Fruit fly (Drosophila melanogaster) whole organism, embryonic: ENCODE data around the gene CG2493.

Experiments
- ATbp ChIP-seq: fragments of 200-800 bp; sonication (Bioruptor generic); optimal IDR thresholded peaks from 2 replicates; lab custom pipeline; 2017; ENCODE audit warnings: missing biosample characterization, mild to moderate bottlenecking, missing genetic modification characterization, missing genetic modification reagents
- Abd-B ChIP-seq: fragments of 200-800 bp; sonication (Bioruptor generic); optimal IDR thresholded peaks from 2 replicates; lab custom pipeline; 2018; ENCODE audit warnings: missing biosample characterization, mild to moderate bottlenecking, missing genetic modification characterization, moderate library complexity
- Awh ChIP-seq: fragments of 200-800 bp; sonication (Bioruptor generic); IDR thresholded peaks from 2 replicates; pipeline ENCODE4, ENCODE4 v1.3.6; 2022; ENCODE audit warnings: missing biosample characterization, missing genetic modification characterization
- C15 ChIP-seq: fragments of 200-800 bp; sonication (Bioruptor generic); IDR thresholded peaks from 3 replicates; pipeline ENCODE4 v1.3.6; 2022; ENCODE audit warnings: missing biosample characterization, missing genetic modification characterization
- CG10366 ChIP-seq: fragments of 200-800 bp; sonication (Bioruptor generic); IDR thresholded peaks from 2 replicates; pipeline ENCODE4 v1.3.6; 2022; ENCODE audit warnings: missing biosample characterization, missing genetic modification characterization
- CG11696 ChIP-seq: fragments of 200-800 bp; sonication (Bioruptor generic); IDR thresholded peaks from 2 replicates; pipeline ENCODE4 v1.3.6; 2022; ENCODE audit warnings: missing biosample characterization, missing genetic modification characterization
- CG12104 ChIP-seq: fragments of 200-800 bp; sonication (Bioruptor generic); optimal IDR thresholded peaks from 3 replicates; lab custom pipeline; 2016; ENCODE audit warnings: missing biosample characterization, missing genetic modification characterization
- CG14710 ChIP-seq: fragments of 200-800 bp; sonication (Bioruptor generic); optimal IDR thresholded peaks from 3 replicates; lab custom pipeline; 2019; ENCODE audit warnings: missing biosample characterization, mild to moderate bottlenecking, missing genetic modification characterization, moderate library complexity
- CG14860 ChIP-seq: fragments of 200-800 bp; sonication (Bioruptor generic); IDR thresholded peaks from 3 replicates; pipeline ENCODE4 v1.3.6; 2022; ENCODE audit warnings: missing biosample characterization, missing genetic modification characterization; ENCODE audit not compliant: partially characterized antibody
- CG15514 ChIP-seq: fragments of 200-800 bp; sonication (Bioruptor generic); optimal IDR thresholded peaks from 3 replicates; lab custom pipeline; 2017; ENCODE audit warnings: missing biosample characterization, missing genetic modification characterization, mild to moderate bottlenecking, moderate library complexity, missing genetic modification reagents
- CG17361 ChIP-seq: fragments of 200-800 bp; sonication (Bioruptor generic); IDR thresholded peaks from 3 replicates; pipeline ENCODE4 v1.3.6; 2022; ENCODE audit warnings: missing biosample characterization, missing genetic modification characterization
- CG32772 ChIP-seq: fragments of 200-800 bp; sonication (Bioruptor generic); IDR thresholded peaks from 2 replicates; pipeline ENCODE4 v1.3.6; 2022; ENCODE audit warnings: missing biosample characterization, missing genetic modification characterization
- CG6765 ChIP-seq: fragments of 200-800 bp; sonication (Bioruptor generic); optimal IDR thresholded peaks from 3 replicates; lab custom pipeline; 2017; ENCODE audit warnings: missing biosample characterization, mild to moderate bottlenecking, missing genetic modification characterization
- CG7372 ChIP-seq: fragments of 200-800 bp; sonication (Bioruptor generic); IDR thresholded peaks from 2 replicates; pipeline ENCODE4 v1.3.6; 2022; ENCODE audit warnings: missing biosample characterization, missing genetic modification characterization
- CG7556 ChIP-seq: fragments of 200-800 bp; sonication (Bioruptor generic); optimal IDR thresholded peaks from 2 replicates; lab custom pipeline; 2017; ENCODE audit warnings: missing biosample characterization, mild to moderate bottlenecking, missing genetic modification characterization
- CG7786 ChIP-seq: fragments of 200-800 bp; sonication (Bioruptor generic); optimal IDR thresholded peaks from 2 replicates; lab custom pipeline; 2016; ENCODE audit warnings: missing biosample characterization, missing genetic modification characterization
- CG8089 ChIP-seq: fragments of 200-800 bp; sonication (Bioruptor generic); optimal IDR thresholded peaks from 3 replicates; lab custom pipeline; 2016; ENCODE audit warnings: missing biosample characterization, missing genetic modification characterization
- CG8281 ChIP-seq: fragments of 200-800 bp; sonication (Bioruptor generic); optimal IDR thresholded peaks from 2 replicates; lab custom pipeline; 2018; ENCODE audit warnings: missing biosample characterization, mild to moderate bottlenecking, missing genetic modification characterization, moderate library complexity
- Doc2 ChIP-seq: fragments of 200-800 bp; sonication (Bioruptor generic); IDR thresholded peaks from 2 replicates; pipeline ENCODE4 v1.3.6; 2022; ENCODE audit warnings: missing biosample characterization, missing genetic modification characterization
- HLH4C ChIP-seq: fragments of 200-800 bp; sonication (Bioruptor generic); IDR thresholded peaks from 3 replicates; pipeline ENCODE4 v1.3.6; 2022; ENCODE audit warnings: missing biosample characterization, missing genetic modification characterization; ENCODE audit not compliant: partially characterized antibody
- Hey ChIP-seq: fragments of 200-800 bp; sonication (Bioruptor generic); optimal IDR thresholded peaks from 3 replicates; lab custom pipeline; 2018; ENCODE audit warnings: missing biosample characterization, mild to moderate bottlenecking, missing genetic modification characterization
- Hr3 ChIP-seq: fragments of 200-800 bp; sonication (Bioruptor generic); optimal IDR thresholded peaks from 3 replicates; lab custom pipeline; 2016; ENCODE audit warnings: missing biosample characterization, missing genetic modification characterization
- Kr ChIP-seq: fragments of 200-800 bp; sonication (Bioruptor generic); optimal IDR thresholded peaks from 2 replicates; lab custom pipeline; 2017; ENCODE audit warnings: missing biosample characterization, mild to moderate bottlenecking, missing genetic modification characterization
- Lpt ChIP-seq: fragments of >200 bp; optimal IDR thresholded peaks from 2 replicates; lab custom pipeline; 2018; ENCODE audit warnings: missing biosample characterization, missing genetic modification characterization
- Neu2 ChIP-seq: fragments of 200-800 bp; sonication (Bioruptor generic); optimal IDR thresholded peaks from 3 replicates; lab custom pipeline; 2016; ENCODE audit warnings: missing biosample characterization, missing genetic modification characterization, borderline replicate concordance
- Opbp ChIP-seq: fragments of 200-800 bp; sonication (Bioruptor generic); IDR thresholded peaks from 3 replicates; pipeline ENCODE4 v1.3.6; 2022; ENCODE audit warnings: missing biosample characterization, missing genetic modification characterization; ENCODE audit not compliant: partially characterized antibody
- Rfx ChIP-seq: fragments of 200-800 bp; sonication (Bioruptor generic); IDR thresholded peaks from 2 replicates; pipeline ENCODE4 v1.3.6; 2022; ENCODE audit warnings: missing biosample characterization, missing genetic modification characterization
- Scr ChIP-seq: fragments of 200-800 bp; sonication (Bioruptor generic); IDR thresholded peaks from 2 replicates; pipeline ENCODE4 v1.3.6; 2022; ENCODE audit warnings: missing biosample characterization, missing genetic modification characterization; ENCODE audit not compliant: partially characterized antibody
- Sin3A ChIP-seq: fragments of >200 bp; optimal IDR thresholded peaks from 2 replicates; lab custom pipeline; 2018
- aop ChIP-seq: fragments of 200-800 bp; sonication (Bioruptor generic); IDR thresholded peaks from 2 replicates; pipeline ENCODE4 v1.3.6; 2022; ENCODE audit warnings: missing biosample characterization, missing genetic modification characterization
- chif ChIP-seq, 2 experiments: fragments of 200-800 bp; sonication (Bioruptor generic); optimal IDR thresholded peaks; 3 replicates each; lab custom pipeline; 2016; ENCODE audit warnings: missing biosample characterization in 2 of 2, missing genetic modification characterization in 2 of 2
- esg ChIP-seq: fragments of 200-800 bp; sonication (Bioruptor generic); conservative IDR thresholded peaks from 2 replicates; pipeline ENCODE4 v1.3.6; 2022; ENCODE audit warnings: missing biosample characterization, missing genetic modification characterization
- exex ChIP-seq: fragments of 200-800 bp; sonication (Bioruptor generic); optimal IDR thresholded peaks from 4 replicates; lab custom pipeline; 2018; ENCODE audit warnings: missing biosample characterization, mild to moderate bottlenecking, missing genetic modification characterization, moderate library complexity
- fd96Cb ChIP-seq: fragments of 200-800 bp; sonication (Bioruptor generic); optimal IDR thresholded peaks from 2 replicates; lab custom pipeline; 2018; ENCODE audit warnings: missing biosample characterization, mild to moderate bottlenecking, missing genetic modification characterization, moderate library complexity
- gem ChIP-seq: fragments of 200-800 bp; sonication (Bioruptor generic); optimal IDR thresholded peaks from 2 replicates; lab custom pipeline; 2019; ENCODE audit warnings: missing biosample characterization, mild to moderate bottlenecking, missing genetic modification characterization, moderate library complexity
- gro ChIP-seq: fragments of 200-800 bp; sonication (Bioruptor generic); optimal IDR thresholded peaks from 2 replicates; lab custom pipeline; 2016; ENCODE audit warnings: missing biosample characterization, missing genetic modification characterization
- hbn ChIP-seq: fragments of 200-800 bp; sonication (Bioruptor generic); IDR thresholded peaks from 2 replicates; pipeline ENCODE4 v1.3.6; 2022; ENCODE audit warnings: missing biosample characterization, missing genetic modification characterization; ENCODE audit not compliant: partially characterized antibody
- kay ChIP-seq: fragments of 200-800 bp; sonication (Bioruptor generic); optimal IDR thresholded peaks from 2 replicates; lab custom pipeline; 2016; ENCODE audit warnings: missing biosample characterization, missing genetic modification characterization
- lmd ChIP-seq: fragments of 200-800 bp; sonication (Bioruptor generic); IDR thresholded peaks from 2 replicates; pipeline ENCODE4 v1.3.6; 2022; ENCODE audit warnings: missing biosample characterization, missing genetic modification characterization
- maf-S ChIP-seq: fragments of 200-800 bp; sonication (Bioruptor generic); optimal IDR thresholded peaks from 2 replicates; lab custom pipeline; 2016; ENCODE audit warnings: missing biosample characterization, missing genetic modification characterization
- phol ChIP-seq: fragments of 200-800 bp; sonication (Bioruptor generic); optimal IDR thresholded peaks from 3 replicates; lab custom pipeline; 2018; ENCODE audit warnings: missing biosample characterization, mild to moderate bottlenecking, missing genetic modification characterization, moderate library complexity
- pnt ChIP-seq: fragments of 200-800 bp; sonication (Bioruptor generic); optimal IDR thresholded peaks from 3 replicates; lab custom pipeline; 2016; ENCODE audit warnings: missing biosample characterization, missing genetic modification characterization
- row ChIP-seq: fragments of 200-800 bp; sonication (Bioruptor generic); IDR thresholded peaks from 3 replicates; pipeline ENCODE4 v1.3.6; 2022; ENCODE audit warnings: missing biosample characterization, missing genetic modification characterization
- salm ChIP-seq: fragments of 200-800 bp; sonication (Bioruptor generic); optimal IDR thresholded peaks from 2 replicates; lab custom pipeline; 2018; ENCODE audit warnings: missing biosample characterization, mild to moderate bottlenecking, missing genetic modification characterization
- sens-2 ChIP-seq: fragments of 200-800 bp; sonication (Bioruptor generic); IDR thresholded peaks from 2 replicates; pipeline ENCODE4 v1.3.6; 2022; ENCODE audit warnings: missing biosample characterization, missing genetic modification characterization
- shn ChIP-seq: fragments of 200-800 bp; sonication (Bioruptor generic); optimal IDR thresholded peaks from 3 replicates; lab custom pipeline; 2016; ENCODE audit warnings: missing biosample characterization, missing genetic modification characterization
- sima ChIP-seq: fragments of 200-800 bp; sonication (Bioruptor generic); optimal IDR thresholded peaks from 2 replicates; lab custom pipeline; 2016; ENCODE audit warnings: missing biosample characterization, missing genetic modification characterization
- toy ChIP-seq: fragments of 200-800 bp; sonication (Bioruptor generic); IDR thresholded peaks from 2 replicates; pipeline ENCODE4 v1.3.6; 2022; ENCODE audit warnings: missing biosample characterization, missing genetic modification characterization
- trh ChIP-seq: fragments of 200-800 bp; sonication (Bioruptor generic); optimal IDR thresholded peaks from 2 replicates; lab custom pipeline; 2016; ENCODE audit warnings: missing biosample characterization, missing genetic modification characterization
- unpg ChIP-seq: fragments of 200-800 bp; sonication (Bioruptor generic); optimal IDR thresholded peaks from 3 replicates; lab custom pipeline; 2018; ENCODE audit warnings: missing biosample characterization, mild to moderate bottlenecking, missing genetic modification characterization, moderate library complexity
- usp ChIP-seq: fragments of >200 bp; optimal IDR thresholded peaks from 2 replicates; lab custom pipeline; 2017; ENCODE audit warnings: missing biosample characterization, missing genetic modification characterization

Gene CG2493

DNA sequence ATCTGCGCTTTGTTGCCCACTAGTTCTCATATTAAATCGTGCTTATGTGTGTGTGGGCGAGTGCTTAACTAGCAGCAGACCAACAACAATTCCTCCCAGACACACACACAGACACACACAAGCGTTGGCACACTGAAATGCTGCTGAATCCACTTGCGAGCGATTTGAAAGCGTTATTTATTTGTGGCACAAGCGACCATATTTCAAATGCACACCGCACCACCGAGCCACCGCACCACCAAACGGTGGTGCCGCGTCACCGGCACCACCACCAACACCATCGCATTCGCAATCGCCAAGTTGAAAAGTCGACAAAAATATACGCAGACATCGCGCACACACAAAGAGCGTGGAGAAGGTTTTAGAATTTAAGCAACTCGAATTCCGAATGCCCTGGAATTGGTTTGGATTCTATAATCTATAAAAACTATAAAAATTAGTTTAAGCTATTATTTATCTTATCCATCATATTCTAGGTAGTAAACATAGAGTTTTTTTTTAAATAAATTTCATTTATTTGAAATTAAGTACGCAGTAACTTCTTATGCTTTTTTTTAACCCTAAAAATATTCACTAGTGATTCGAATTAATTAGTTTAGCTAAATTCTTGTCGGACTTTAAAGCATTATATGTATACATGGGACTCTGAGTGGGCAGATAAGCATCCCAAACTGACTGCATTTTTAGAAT lies 15.4 kb upstream of the CG2493 start (continued):
- no peak for TF ChIP-seq CG15514 (GFP tag; lab: Kevin White, UChicago)
- TF ChIP-seq toy (GFP tag; lab: Robert Waterston, UW), result no peak
- no peak for TF ChIP-seq aop (GFP tag; lab: Robert Waterston, UW)
- TF ChIP-seq CG8281 (tag; lab: Kevin White, UChicago), result no peak
- TF ChIP-seq esg, result 0 out of 2 replicates have a peak, but pooled peaks have one; percentile 10
- TF ChIP-seq Neu2, result no peak
- TF ChIP-seq sens-2 (GFP tag; lab: Robert Waterston, UW), result no peak
- no peak for TF ChIP-seq shn (GFP tag; lab: Kevin White, UChicago)
- peak; percentile 23 for TF ChIP-seq ATbp (GFP tag; lab: Kevin White, UChicago)
- no peak for TF ChIP-seq gro (GFP tag; lab: Kevin White, UChicago)
- no peak for TF ChIP-seq usp (GFP tag; lab: Kevin White, UChicago)
- no peak for TF ChIP-seq CG10366 (GFP tag; lab: Robert Waterston, UW)
- TF ChIP-seq Lpt (GFP tag; lab: Kevin White, UChicago), result no peak
- no peak for TF ChIP-seq CG14860
- 0 out of 2 replicates have a peak, but pooled peaks have one; percentile 9 for TF ChIP-seq CG32772 (GFP tag; lab: Robert Waterston, UW)
- TF ChIP-seq lmd (GFP tag; lab: Robert Waterston, UW), result 0 out of 2 replicates have a peak, but pooled peaks have one; percentile 11
- TF ChIP-seq hbn (GFP tag; lab: Robert Waterston, UW), result no peak
- peak; percentile 73 for TF ChIP-seq gem (tag; lab: Kevin White, UChicago)
- no peak for TF ChIP-seq Kr (GFP tag; lab: Kevin White, UChicago)
- TF ChIP-seq HLH4C, result no peak
- TF ChIP-seq trh (GFP tag; lab: Kevin White, UChicago), result no peak
- no peak for TF ChIP-seq pnt (GFP tag; lab: Kevin White, UChicago)
- TF ChIP-seq CG7556 (GFP tag; lab: Kevin White, UChicago), result peak; percentile 21
- TF ChIP-seq Hr3 (GFP tag; lab: Kevin White, UChicago), result peak; percentile 12
- no peak for TF ChIP-seq salm (tag; lab: Kevin White, UChicago)
- TF ChIP-seq CG17361 (GFP tag; lab: Robert Waterston, UW), result no peak
- no peak for TF ChIP-seq Scr
- no peak for TF ChIP-seq exex (tag; lab: Kevin White, UChicago)
- peak; percentile 52 for TF ChIP-seq row (GFP tag; lab: Robert Waterston, UW)
- TF ChIP-seq fd96Cb (tag; lab: Kevin White, UChicago), result no peak
- TF ChIP-seq Hey (tag; lab: Kevin White, UChicago), result no peak
- TF ChIP-seq Awh, result no peak
- TF ChIP-seq Abd-B (GFP tag; lab: Kevin White, UChicago), result no peak
- no peak for TF ChIP-seq kay (GFP tag; lab: Kevin White, UChicago)
- TF ChIP-seq CG12104 (GFP tag; lab: Kevin White, UChicago), result no peak
- TF ChIP-seq CG7372 (GFP tag; lab: Robert Waterston, UW), result no peak
- no peak for TF ChIP-seq CG6765 (GFP tag; lab: Kevin White, UChicago)
- 0 out of 2 replicates have a peak, but pooled peaks have one; percentile 10 for TF ChIP-seq Rfx
- no peak for TF ChIP-seq Opbp (GFP tag; lab: Robert Waterston, UW)
- no peak for TF ChIP-seq maf-S (GFP tag; lab: Kevin White, UChicago)
- TF ChIP-seq CG14710, result peak; percentile 2
- no peak for TF ChIP-seq Doc2 (GFP tag; lab: Robert Waterston, UW)
- TF ChIP-seq unpg (GFP tag; lab: Kevin White, UChicago), result peak; percentile 31
- TF ChIP-seq chif (GFP tag; optimal IDR thresholded peaks at IDR 0.05; lab: Kevin White, UChicago), result no peak
- TF ChIP-seq CG8089 (GFP tag; lab: Kevin White, UChicago), result no peak
- no peak for TF ChIP-seq CG11696 (GFP tag; lab: Robert Waterston, UW)
- TF ChIP-seq CG7786 (GFP tag; lab: Kevin White, UChicago), result no peak
- peak; percentile 43 for TF ChIP-seq phol (tag; lab: Kevin White, UChicago)
- TF ChIP-seq Sin3A (lab: Kevin White, UChicago), result no peak
- TF ChIP-seq C15 (GFP tag; lab: Robert Waterston, UW), result no peak
- TF ChIP-seq sima (GFP tag; lab: Kevin White, UChicago), result no peak
